Worm (Caenorhabditis elegans) whole organism, mixed stage, embryonic: ENCODE results near the gene T02H6.1.

Experiments used
- M03D4.4 ChIP-seq: sonication (generic microtip); optimal IDR thresholded peaks from 2 replicates; lab custom pipeline; 2017; ENCODE audit warnings: mild to moderate bottlenecking, missing genetic modification characterization, missing compliant biosample characterization
- bed-3 ChIP-seq: fragments of 200-800 bp; sonication (Bioruptor generic); optimal IDR thresholded peaks from 3 replicates; lab custom pipeline; 2018; ENCODE audit warnings: mild to moderate bottlenecking, missing genetic modification characterization, moderate library complexity, missing compliant biosample characterization
- blmp-1 ChIP-seq: fragments of 150-350 bp; optimal IDR thresholded peaks from 2 replicates; lab custom pipeline; 2014; ENCODE audit warnings: missing biosample characterization, missing genetic modification characterization
- ceh-39 ChIP-seq: fragments of 150-350 bp; optimal IDR thresholded peaks from 2 replicates; lab custom pipeline; 2014; ENCODE audit warnings: missing biosample characterization, missing genetic modification characterization
- ceh-43 ChIP-seq: fragments of 200-800 bp; sonication (Bioruptor generic); optimal IDR thresholded peaks from 2 replicates; lab custom pipeline; 2018; ENCODE audit warnings: mild to moderate bottlenecking, missing genetic modification characterization, moderate library complexity, missing compliant biosample characterization
- ceh-83 ChIP-seq: fragments of 200-800 bp; sonication (Bioruptor generic); optimal IDR thresholded peaks from 2 replicates; lab custom pipeline; 2018; ENCODE audit warnings: mild to moderate bottlenecking, missing genetic modification characterization, missing compliant biosample characterization
- ces-1 ChIP-seq: fragments of 150-350 bp; optimal IDR thresholded peaks from 2 replicates; lab custom pipeline; 2014; ENCODE audit warnings: missing biosample characterization, missing genetic modification reagents, missing genetic modification characterization
- cnd-1 ChIP-seq: fragments of 200-800 bp; sonication (Bioruptor generic); optimal IDR thresholded peaks from 2 replicates; lab custom pipeline; 2018; ENCODE audit warnings: mild to moderate bottlenecking, missing genetic modification characterization, missing compliant biosample characterization
- drap-1 ChIP-seq: fragments of 200-800 bp; sonication (Bioruptor generic); optimal IDR thresholded peaks from 3 replicates; lab custom pipeline; 2018; ENCODE audit warnings: mild to moderate bottlenecking, missing genetic modification characterization, missing compliant biosample characterization
- elt-1 ChIP-seq: sonication (generic microtip); optimal IDR thresholded peaks from 2 replicates; lab custom pipeline; 2017; ENCODE audit warnings: missing genetic modification characterization, mild to moderate bottlenecking, missing compliant biosample characterization, antibody characterized with exemption, moderate library complexity, borderline replicate concordance; ENCODE audit not compliant: insufficient read depth
- elt-3 ChIP-seq: fragments of 150-350 bp; optimal IDR thresholded peaks from 2 replicates; lab custom pipeline; 2014; ENCODE audit warnings: missing biosample characterization, missing genetic modification characterization
- flh-1 ChIP-seq: fragments of 200-800 bp; sonication (Bioruptor generic); optimal IDR thresholded peaks from 2 replicates; lab custom pipeline; 2018; ENCODE audit warnings: mild to moderate bottlenecking, missing genetic modification characterization, moderate library complexity, missing compliant biosample characterization
- ham-2 ChIP-seq: fragments of 200-800 bp; sonication (Bioruptor generic); optimal IDR thresholded peaks from 2 replicates; lab custom pipeline; 2018; ENCODE audit warnings: mild to moderate bottlenecking, missing genetic modification characterization, missing compliant biosample characterization
- lin-13 ChIP-seq: fragments of 150-350 bp; optimal IDR thresholded peaks from 2 replicates; lab custom pipeline; 2014; ENCODE audit warnings: missing biosample characterization, missing genetic modification characterization
- lsy-2 ChIP-seq: fragments of 150-350 bp; optimal IDR thresholded peaks from 2 replicates; lab custom pipeline; 2014; ENCODE audit warnings: missing biosample characterization, missing genetic modification characterization
- mab-5 ChIP-seq: fragments of 150-350 bp; optimal IDR thresholded peaks from 2 replicates; lab custom pipeline; 2014; ENCODE audit warnings: missing biosample characterization, missing genetic modification characterization
- mep-1 ChIP-seq: fragments of 150-350 bp; optimal IDR thresholded peaks from 2 replicates; lab custom pipeline; 2017; ENCODE audit warnings: missing biosample characterization, missing genetic modification reagents, missing genetic modification characterization, inconsistent platforms
- mls-2 ChIP-seq: sonication (generic microtip); optimal IDR thresholded peaks from 2 replicates; lab custom pipeline; 2016; ENCODE audit warnings: mild to moderate bottlenecking, missing genetic modification characterization, moderate library complexity, missing compliant biosample characterization
- nhr-2 ChIP-seq: fragments of 150-350 bp; optimal IDR thresholded peaks from 2 replicates; lab custom pipeline; 2014; ENCODE audit warnings: missing biosample characterization, missing genetic modification characterization
- nhr-237 ChIP-seq: fragments of 150-350 bp; optimal IDR thresholded peaks from 2 replicates; lab custom pipeline; 2014; ENCODE audit warnings: missing biosample characterization, missing genetic modification characterization
- nhr-28 ChIP-seq: fragments of 150-350 bp; optimal IDR thresholded peaks from 2 replicates; lab custom pipeline; 2014; ENCODE audit warnings: missing biosample characterization, missing genetic modification characterization
- nhr-76 ChIP-seq: sonication (generic microtip); optimal IDR thresholded peaks from 2 replicates; lab custom pipeline; 2017; ENCODE audit warnings: missing biosample characterization, missing genetic modification characterization
- pha-4 ChIP-seq: fragments of 150-350 bp; optimal IDR thresholded peaks from 2 replicates; lab custom pipeline; 2018; ENCODE audit warnings: missing biosample characterization, missing genetic modification reagents, missing genetic modification characterization
- sem-2 ChIP-seq: fragments of 200-800 bp; sonication (Bioruptor generic); optimal IDR thresholded peaks from 2 replicates; lab custom pipeline; 2018; ENCODE audit warnings: mild to moderate bottlenecking, missing genetic modification characterization, missing compliant biosample characterization
- snpc-4 ChIP-seq: fragments of 150-350 bp; optimal IDR thresholded peaks from 2 replicates; lab custom pipeline; 2014; ENCODE audit warnings: missing biosample characterization, missing genetic modification characterization
- sptf-1 ChIP-seq: sonication (generic microtip); optimal IDR thresholded peaks from 2 replicates; lab custom pipeline; 2017; ENCODE audit warnings: mild to moderate bottlenecking, missing genetic modification characterization, moderate library complexity, missing compliant biosample characterization
- tbx-8 ChIP-seq: fragments of 200-800 bp; sonication (Bioruptor generic); optimal IDR thresholded peaks from 2 replicates; lab custom pipeline; 2018; ENCODE audit warnings: mild to moderate bottlenecking, missing genetic modification characterization, moderate library complexity, missing compliant biosample characterization
- unc-120 ChIP-seq: sonication (generic microtip); optimal IDR thresholded peaks from 2 replicates; lab custom pipeline; 2017; ENCODE audit warnings: missing genetic modification characterization, missing compliant biosample characterization; ENCODE audit not compliant: poor library complexity, severe bottlenecking
- unc-39 ChIP-seq: fragments of 150-350 bp; optimal IDR thresholded peaks from 2 replicates; lab custom pipeline; 2014; ENCODE audit warnings: missing biosample characterization, missing genetic modification characterization
- unc-62 ChIP-seq: fragments of 150-350 bp; optimal IDR thresholded peaks from 2 replicates; lab custom pipeline; 2014; ENCODE audit warnings: missing biosample characterization, missing genetic modification reagents, missing genetic modification characterization
- zip-8 ChIP-seq: fragments of 150-350 bp; optimal IDR thresholded peaks from 2 replicates; lab custom pipeline; 2014; ENCODE audit warnings: missing biosample characterization, missing genetic modification characterization
- ztf-11 ChIP-seq: fragments of 150-350 bp; optimal IDR thresholded peaks from 2 replicates; lab custom pipeline; 2014; ENCODE audit warnings: missing biosample characterization, missing genetic modification characterization

The T02H6.1 gene

ce11 chrII:754971-755370, 45.8 kb downstream of the T02H6.1 start:
- TF ChIP-seq lin-13, result no peak

- TF ChIP-seq pha-4 (tag; lab: Kevin White, UChicago) (no peak), snpc-4 (no peak), sptf-1 (tag; lab: Kevin White, UChicago) (no peak), lsy-2 (tag; lab: Kevin White, UChicago) (no peak), nhr-76 (tag; lab: Kevin White, UChicago) (no peak), sem-2 (GFP tag; lab: Kevin White, UChicago) (no peak), ces-1 (GFP tag; lab: Kevin White, UChicago) (no peak), unc-120 (tag; lab: Kevin White, UChicago) (no peak), lin-13 (no peak), ceh-83 (no peak), bed-3 (GFP tag; lab: Kevin White, UChicago) (no peak), elt-3 (tag; lab: Kevin White, UChicago) (no peak), blmp-1 (tag; lab: Kevin White, UChicago) (no peak), ceh-39 (tag; lab: Kevin White, UChicago) (no peak), tbx-8 (no peak)
- TF ChIP-seq, all 35 proteins: peak for 0
Observed at ce11 chrII:756161-756560, 47.0 kb downstream of the T02H6.1 start.

ce11 chrII:757224-757623, 48.0 kb downstream of the T02H6.1 start:
- TF ChIP-seq M03D4.4 (tag; lab: Kevin White, UChicago) (no peak), flh-1 (GFP tag; lab: Kevin White, UChicago) (no peak), elt-1 (tag; lab: Kevin White, UChicago) (no peak), mls-2 (no peak), nhr-28 (tag; lab: Kevin White, UChicago) (no peak), blmp-1 (tag; lab: Kevin White, UChicago) (no peak), cnd-1 (tag; lab: Kevin White, UChicago) (no peak), tbx-8 (no peak), sptf-1 (tag; lab: Kevin White, UChicago) (no peak), ceh-43 (GFP tag; lab: Kevin White, UChicago) (no peak), zip-8 (no peak), sem-2 (GFP tag; lab: Kevin White, UChicago) (no peak), unc-39 (tag; lab: Kevin White, UChicago) (no peak), nhr-76 (tag; lab: Kevin White, UChicago) (no peak), ztf-11 (no peak), nhr-237 (tag; lab: Kevin White, UChicago) (no peak), nhr-2 (no peak), drap-1 (GFP tag; lab: Kevin White, UChicago) (no peak), unc-62 (no peak)

- TF ChIP-seq ces-1 (GFP tag; lab: Kevin White, UChicago) (peak; percentile 67), nhr-237 (tag; lab: Kevin White, UChicago) (no peak), mep-1 (tag; lab: Kevin White, UChicago) (peak; percentile 25), ham-2 (GFP tag; lab: Kevin White, UChicago) (no peak)
Observed at ce11 chrII:759788-760187, 50.6 kb downstream of the T02H6.1 start.

- TF ChIP-seq unc-39 (tag; lab: Kevin White, UChicago), result no peak
- TF ChIP-seq nhr-28 (tag; lab: Kevin White, UChicago), result no peak
- no peak for TF ChIP-seq elt-1 (tag; lab: Kevin White, UChicago)
- no peak for TF ChIP-seq nhr-237 (tag; lab: Kevin White, UChicago)
- TF ChIP-seq ceh-83, result no peak
- no peak for TF ChIP-seq nhr-2
- no peak for TF ChIP-seq ceh-43 (GFP tag; lab: Kevin White, UChicago)
- TF ChIP-seq mab-5, result no peak
- no peak for TF ChIP-seq ztf-11
- TF ChIP-seq ceh-39 (tag; lab: Kevin White, UChicago), result no peak
- TF ChIP-seq blmp-1 (tag; lab: Kevin White, UChicago), result no peak
- no peak for TF ChIP-seq nhr-76 (tag; lab: Kevin White, UChicago)
Observed at ce11 chrII:760276-760675, 51.1 kb downstream of the T02H6.1 start.
